Worm (Caenorhabditis elegans) whole organism, L4 larva: ENCODE data around the gene F46F5.13.
A peak's percentile ranks its signal among the peaks of the same experiment; 100 is the strongest.

Experiments used
- F10B5.3 ChIP-seq: sonication (generic microtip); optimal IDR thresholded peaks from 2 replicates; lab custom pipeline; 2016; ENCODE audit warnings: mild to moderate bottlenecking, missing genetic modification characterization, missing compliant biosample characterization
- F26F4.8 ChIP-seq: fragments of 200-800 bp; sonication (Bioruptor generic); conservative IDR thresholded peaks from 2 replicates; pipeline ENCODE4 v1.3.6; 2022; ENCODE audit warnings: missing genetic modification characterization, missing compliant biosample characterization
- F44E2.7 ChIP-seq: fragments of 200-800 bp; sonication (Bioruptor generic); IDR thresholded peaks from 2 replicates; pipeline ENCODE4 v2.1.2; 2022; ENCODE audit warnings: missing genetic modification characterization, missing compliant biosample characterization
- F49E8.2 ChIP-seq: sonication (generic microtip); optimal IDR thresholded peaks from 2 replicates; lab custom pipeline; 2016; ENCODE audit warnings: missing compliant biosample characterization, mild to moderate bottlenecking, missing genetic modification characterization, borderline replicate concordance
- R02D3.7 ChIP-seq: fragments of 150-350 bp; sonication (generic microtip); optimal IDR thresholded peaks from 3 replicates; lab custom pipeline; 2014; ENCODE audit warnings: missing biosample characterization, missing genetic modification characterization
- Y48G9A.11 ChIP-seq: fragments of 200-800 bp; sonication (Bioruptor generic); IDR thresholded peaks from 2 replicates; pipeline ENCODE4 v1.3.6; 2022; ENCODE audit warnings: missing genetic modification reagents, missing genetic modification characterization, missing compliant biosample characterization
- Y75B8A.6 ChIP-seq: fragments of 200-800 bp; sonication (Bioruptor generic); IDR thresholded peaks from 2 replicates; pipeline ENCODE4 v1.3.6; 2022; ENCODE audit warnings: missing genetic modification reagents, missing genetic modification characterization, missing compliant biosample characterization
- ZK337.2 ChIP-seq: fragments of 200-800 bp; sonication (Bioruptor generic); IDR thresholded peaks from 2 replicates; pipeline ENCODE4 v1.3.6; 2022; ENCODE audit warnings: missing genetic modification reagents, missing genetic modification characterization, missing compliant biosample characterization
- aha-1 ChIP-seq: fragments of 150-350 bp; peaks from one replicate; lab custom pipeline; 2014; ENCODE audit warnings: missing biosample characterization, missing genetic modification characterization
- aly-2 ChIP-seq: sonication (generic microtip); optimal IDR thresholded peaks from 2 replicates; lab custom pipeline; 2018; ENCODE audit warnings: missing biosample characterization, missing genetic modification characterization
- ceh-28 ChIP-seq: fragments of 150-350 bp; optimal IDR thresholded peaks from 2 replicates; lab custom pipeline; 2014; ENCODE audit warnings: missing biosample characterization, missing genetic modification reagents, missing genetic modification characterization
- ceh-44 ChIP-seq: fragments of 200-800 bp; sonication (Bioruptor generic); IDR thresholded peaks from 2 replicates; pipeline ENCODE4 v1.3.6; 2022; ENCODE audit warnings: missing genetic modification reagents, missing genetic modification characterization, missing compliant biosample characterization
- ceh-62 ChIP-seq: sonication (generic microtip); optimal IDR thresholded peaks from 2 replicates; lab custom pipeline; 2017; ENCODE audit warnings: missing biosample characterization, missing genetic modification characterization
- daf-19 ChIP-seq: fragments of 200-800 bp; sonication (Bioruptor generic); conservative IDR thresholded peaks from 2 replicates; pipeline ENCODE4 v1.3.6; 2022; ENCODE audit warnings: missing genetic modification characterization, missing compliant biosample characterization
- daf-8 ChIP-seq: fragments of 200-800 bp; sonication (Bioruptor generic); IDR thresholded peaks from 2 replicates; pipeline ENCODE4 v1.3.6; 2022; ENCODE audit warnings: missing genetic modification characterization, missing compliant biosample characterization
- dpl-1 ChIP-seq: fragments of 150-350 bp; optimal IDR thresholded peaks from 2 replicates; lab custom pipeline; 2014; ENCODE audit warnings: missing biosample characterization, missing genetic modification reagents, missing genetic modification characterization
- egl-27 ChIP-seq: sonication (generic microtip); optimal IDR thresholded peaks from 3 replicates; lab custom pipeline; 2017; ENCODE audit warnings: missing biosample characterization, missing genetic modification reagents, missing genetic modification characterization
- egl-43 ChIP-seq: fragments of 200-800 bp; sonication (Bioruptor generic); IDR thresholded peaks from 2 replicates; pipeline ENCODE4 v1.3.6; 2022; ENCODE audit warnings: missing genetic modification reagents, missing genetic modification characterization, missing compliant biosample characterization
- fkh-10 ChIP-seq: fragments of 150-350 bp; optimal IDR thresholded peaks from 2 replicates; lab custom pipeline; 2014; ENCODE audit warnings: missing biosample characterization, missing genetic modification reagents, missing genetic modification characterization
- hlh-11 ChIP-seq: fragments of 200-800 bp; sonication (Bioruptor generic); optimal IDR thresholded peaks from 2 replicates; lab custom pipeline; 2018; ENCODE audit warnings: mild to moderate bottlenecking, missing genetic modification characterization, missing compliant biosample characterization
- hmg-1.1 ChIP-seq: fragments of 200-800 bp; sonication (Bioruptor generic); IDR thresholded peaks from 2 replicates; pipeline ENCODE4 v1.3.6; 2022; ENCODE audit warnings: missing genetic modification reagents, missing genetic modification characterization, missing compliant biosample characterization
- lim-7 ChIP-seq: fragments of 200-800 bp; sonication (Bioruptor generic); IDR thresholded peaks from 2 replicates; pipeline ENCODE4 v1.3.6; 2022; ENCODE audit warnings: missing genetic modification characterization, missing compliant biosample characterization
- lin-13 ChIP-seq: fragments of 150-350 bp; optimal IDR thresholded peaks from 2 replicates; lab custom pipeline; 2014; ENCODE audit warnings: missing biosample characterization, missing genetic modification reagents, missing genetic modification characterization
- lin-15B ChIP-seq: fragments of 150-350 bp; sonication (generic microtip); optimal IDR thresholded peaks from 3 replicates; lab custom pipeline; 2014; ENCODE audit warnings: missing biosample characterization, missing genetic modification characterization
- lin-38 ChIP-seq: fragments of 200-800 bp; sonication (Bioruptor generic); IDR thresholded peaks from 2 replicates; pipeline ENCODE4 v1.3.6; 2022; ENCODE audit warnings: missing genetic modification reagents, missing genetic modification characterization, missing compliant biosample characterization
- lir-3 ChIP-seq: sonication (generic microtip); optimal IDR thresholded peaks from 2 replicates; lab custom pipeline; 2016; ENCODE audit warnings: mild to moderate bottlenecking, missing genetic modification characterization, missing compliant biosample characterization
- lsy-2 ChIP-seq, 2 experiments: fragments of 150-350 bp in 1 of 2; sonication (generic microtip) in 1 of 2; optimal IDR thresholded peaks; 2 replicates each; lab custom pipeline; 2014 to 2017; ENCODE audit warnings: missing biosample characterization in 2 of 2, missing genetic modification characterization in 2 of 2
- mdt-29 ChIP-seq: fragments of 200-800 bp; sonication (Bioruptor generic); IDR thresholded peaks from 2 replicates; pipeline ENCODE4 v1.3.6; 2022; ENCODE audit warnings: missing genetic modification reagents, missing genetic modification characterization, missing compliant biosample characterization
- mep-1 ChIP-seq: fragments of 150-350 bp; sonication (generic microtip); optimal IDR thresholded peaks from 3 replicates; lab custom pipeline; 2014; ENCODE audit warnings: missing biosample characterization, missing genetic modification characterization
- nhr-11 ChIP-seq: fragments of 150-350 bp; optimal IDR thresholded peaks from 2 replicates; lab custom pipeline; 2014; ENCODE audit warnings: missing biosample characterization, missing genetic modification characterization
- nhr-25 ChIP-seq: sonication (generic microtip); optimal IDR thresholded peaks from 2 replicates; lab custom pipeline; 2017; ENCODE audit warnings: missing genetic modification characterization, mild to moderate bottlenecking, missing compliant biosample characterization, antibody characterized with exemption, moderate library complexity, borderline replicate concordance; ENCODE audit not compliant: insufficient read depth
- nhr-28 ChIP-seq: fragments of 150-350 bp; optimal IDR thresholded peaks from 2 replicates; lab custom pipeline; 2014; ENCODE audit warnings: missing biosample characterization, missing genetic modification characterization
- nhr-77 ChIP-seq: fragments of 150-350 bp; optimal IDR thresholded peaks from 2 replicates; lab custom pipeline; 2014; ENCODE audit warnings: missing biosample characterization, missing genetic modification characterization
- rbr-2 ChIP-seq: sonication (generic microtip); optimal IDR thresholded peaks from 2 replicates; lab custom pipeline; 2016; ENCODE audit warnings: missing genotype, missing genetic modification characterization, missing compliant biosample characterization
- saeg-2 ChIP-seq: fragments of 200-800 bp; sonication (Bioruptor generic); IDR thresholded peaks from 2 replicates; pipeline ENCODE4 v1.3.6; 2022; ENCODE audit warnings: missing genetic modification reagents, missing genetic modification characterization, missing compliant biosample characterization
- set-16 ChIP-seq: fragments of 200-800 bp; sonication (Bioruptor generic); IDR thresholded peaks from 2 replicates; pipeline ENCODE4 v1.3.6; 2022; ENCODE audit warnings: missing genetic modification reagents, missing genetic modification characterization, missing compliant biosample characterization
- skn-1 ChIP-seq: fragments of 150-350 bp; optimal IDR thresholded peaks from 2 replicates; lab custom pipeline; 2014; ENCODE audit warnings: missing biosample characterization, missing genetic modification characterization
- tra-1 ChIP-seq: fragments of 200-800 bp; sonication (Bioruptor generic); IDR thresholded peaks from 2 replicates; pipeline ENCODE4 v1.3.6; 2022; ENCODE audit warnings: missing genetic modification reagents, missing genetic modification characterization, missing compliant biosample characterization
- unc-62 ChIP-seq, 3 experiments: fragments of 150-350 bp in 1 of 3; sonication (generic microtip); optimal IDR thresholded peaks in 2 of 3; peaks in 1 of 3; 1 replicate in 1 of 3; 2 replicates in 2 of 3; lab custom pipeline; 2014 to 2017; ENCODE audit warnings: missing biosample characterization in 3 of 3, missing genetic modification characterization in 3 of 3, missing genetic modification reagents in 3 of 3, missing genotype in 1 of 3
- zip-11 ChIP-seq: fragments of 200-800 bp; sonication (Bioruptor generic); IDR thresholded peaks from 2 replicates; pipeline ENCODE4 v1.3.6; 2022; ENCODE audit warnings: missing genetic modification characterization, missing compliant biosample characterization
- ztf-11 ChIP-seq: fragments of 150-350 bp; optimal IDR thresholded peaks from 2 replicates; lab custom pipeline; 2014; ENCODE audit warnings: missing biosample characterization, missing genetic modification characterization

The F46F5.13 gene

DNA sequence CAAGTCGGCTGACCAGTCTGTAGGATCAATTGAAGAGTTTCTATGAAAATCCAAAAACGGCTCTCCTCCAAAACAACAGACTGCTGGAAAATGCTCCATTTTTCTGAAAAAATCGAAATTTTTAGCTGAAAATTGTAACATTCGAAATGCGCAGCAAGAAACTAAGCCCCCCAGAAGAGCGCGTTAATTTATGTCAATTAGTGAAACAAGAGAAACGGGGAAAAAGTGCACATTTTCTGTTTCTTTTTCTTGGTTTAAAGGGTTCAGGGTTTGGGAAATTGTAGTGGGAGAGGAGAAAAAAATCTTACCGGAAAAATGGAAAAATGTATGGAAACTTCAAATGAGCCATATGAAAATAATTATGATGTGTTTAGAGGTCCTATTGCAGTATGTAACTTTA, 37.9 kb upstream of the F46F5.13 start, which contains the start of gene C08G5.7:
C08G5.7 (minus strand) TSS at position 101 of the 400 bp plus-strand sequence.
- TF ChIP-seq ceh-62 (tag; lab: Kevin White, UChicago) (no peak), tra-1 (GFP tag; lab: Robert Waterston, UW) (no peak), ceh-28 (tag; lab: Kevin White, UChicago) (no peak), lin-38 (GFP tag; lab: Robert Waterston, UW) (no peak), Y48G9A.11 (GFP tag; lab: Robert Waterston, UW) (no peak), saeg-2 (GFP tag; lab: Robert Waterston, UW) (no peak), mep-1 (tag; lab: Kevin White, UChicago) (no peak), dpl-1 (GFP tag; lab: Kevin White, UChicago) (no peak), lin-15B (tag; lab: Kevin White, UChicago) (no peak), lim-7 (GFP tag; lab: Robert Waterston, UW) (no peak), fkh-10 (GFP tag; lab: Kevin White, UChicago) (no peak), skn-1 (tag; lab: Kevin White, UChicago) (no peak), aly-2 (no peak), nhr-25 (no peak), egl-27 (tag; lab: Kevin White, UChicago) (no peak), egl-43 (GFP tag; lab: Robert Waterston, UW) (no peak), R02D3.7 (tag; lab: Kevin White, UChicago) (no peak), lir-3 (tag; lab: Kevin White, UChicago) (no peak), ztf-11 (tag; lab: Kevin White, UChicago) (no peak)

DNA sequence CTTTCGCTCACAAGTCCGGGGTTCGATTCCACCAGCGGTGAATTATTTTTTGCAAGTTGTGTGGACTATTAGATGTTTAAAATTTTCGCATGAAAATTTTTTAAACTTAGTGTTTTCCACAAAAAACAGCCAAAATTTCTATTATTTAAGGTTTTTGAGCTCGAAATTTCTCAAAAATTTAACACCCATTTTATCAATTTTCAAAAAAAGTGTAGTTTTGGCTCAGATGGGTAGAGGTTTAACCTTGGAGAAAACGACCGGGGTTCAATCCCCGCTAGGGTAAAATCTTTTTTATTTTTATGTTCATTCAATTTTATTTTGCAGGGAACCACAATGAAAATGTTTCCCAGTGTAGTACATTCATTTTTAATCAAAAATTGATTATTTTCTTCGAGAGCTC, 33.9 kb upstream of the F46F5.13 start:
- TF ChIP-seq aha-1: peak; percentile 27
- TF ChIP-seq lin-13 (GFP tag; lab: Kevin White, UChicago): peak; percentile 11
- TF ChIP-seq lin-38 (GFP tag; lab: Robert Waterston, UW): peak; percentile 40
- TF ChIP-seq daf-8: no peak

- TF ChIP-seq lsy-2 (tag; optimal IDR thresholded peaks at IDR 0.05; lab: Kevin White, UChicago): no peak
- TF ChIP-seq daf-19 (GFP tag; lab: Robert Waterston, UW): no peak
- no peak for TF ChIP-seq zip-11 (GFP tag; lab: Robert Waterston, UW)
- TF ChIP-seq nhr-28 (tag; lab: Kevin White, UChicago): no peak
- no peak for TF ChIP-seq F49E8.2 (tag; lab: Kevin White, UChicago)
Observed at ce11 chrII:770253-770652, 32.9 kb upstream of the F46F5.13 start, which contains the start of gene C08G5.6. C08G5.6 (plus strand) TSS chrII:770553.

ce11 chrII:773830-774229, 29.3 kb upstream of the F46F5.13 start:
- TF ChIP-seq nhr-11 (tag; lab: Kevin White, UChicago): no peak
- peak; percentile 81 for TF ChIP-seq fkh-10 (GFP tag; lab: Kevin White, UChicago)
- no peak for TF ChIP-seq F10B5.3 (tag; lab: Kevin White, UChicago)

- TF ChIP-seq hlh-11 (tag; lab: Kevin White, UChicago) (no peak), unc-62 (GFP tag; optimal IDR thresholded peaks at IDR 0.05 in 1 of 2; lab: Kevin White, UChicago) (peak in 1 of 2 experiments; percentile 46), unc-62 (tag; optimal IDR thresholded peaks at IDR 0.05; lab: Kevin White, UChicago) (no peak)
Observed at ce11 chrII:775033-775432, 28.1 kb upstream of the F46F5.13 start, which contains the start of gene Y39F10A.1. Y39F10A.1 (plus strand) TSS chrII:775333.

- no peak for TF ChIP-seq rbr-2 (tag; lab: Kevin White, UChicago)
- no peak for TF ChIP-seq Y75B8A.6 (GFP tag; lab: Robert Waterston, UW)
- TF ChIP-seq ceh-62 (tag; lab: Kevin White, UChicago): no peak
- no peak for TF ChIP-seq ceh-44 (GFP tag; lab: Robert Waterston, UW)
- TF ChIP-seq nhr-77 (tag; lab: Kevin White, UChicago): no peak
- no peak for TF ChIP-seq set-16 (GFP tag; lab: Robert Waterston, UW)
- no peak for TF ChIP-seq F44E2.7 (GFP tag; lab: Robert Waterston, UW)
- no peak for TF ChIP-seq Y48G9A.11 (GFP tag; lab: Robert Waterston, UW)
- no peak for TF ChIP-seq ZK337.2 (GFP tag; lab: Robert Waterston, UW)
- no peak for TF ChIP-seq unc-62 (GFP tag; optimal IDR thresholded peaks at IDR 0.05 in 1 of 2; lab: Kevin White, UChicago)
- no peak for TF ChIP-seq unc-62 (tag; optimal IDR thresholded peaks at IDR 0.05; lab: Kevin White, UChicago)
- no peak for TF ChIP-seq F26F4.8 (GFP tag; lab: Robert Waterston, UW)
- TF ChIP-seq F49E8.2 (tag; lab: Kevin White, UChicago): no peak
- TF ChIP-seq mdt-29: no peak
- TF ChIP-seq hmg-1.1 (GFP tag; lab: Robert Waterston, UW): no peak
- TF ChIP-seq lsy-2 (tag; optimal IDR thresholded peaks at IDR 0.05; lab: Kevin White, UChicago): no peak
- TF ChIP-seq, all 104 proteins: peak for 0
Observed at ce11 chrII:782903-783302, 20.2 kb upstream of the F46F5.13 start, which contains the start of gene Y39F10A.3. Y39F10A.3 (minus strand) TSS chrII:783003.
